Worm (Caenorhabditis elegans) whole organism, early embryonic: ENCODE data around the gene gcy-22.

Experiments
- B0310.2 ChIP-seq: sonication (generic microtip); optimal IDR thresholded peaks from 2 replicates; lab custom pipeline; 2016; ENCODE audit warnings: mild to moderate bottlenecking, missing genetic modification characterization, missing compliant biosample characterization
- aly-1 ChIP-seq: sonication (generic microtip); optimal IDR thresholded peaks from 2 replicates; lab custom pipeline; 2016; ENCODE audit warnings: missing genetic modification characterization, missing compliant biosample characterization
- ama-1 ChIP-seq: fragments of 150-350 bp; optimal IDR thresholded peaks from 2 replicates; lab custom pipeline; 2014
- ceh-13 ChIP-seq: fragments of 200-800 bp; sonication (Bioruptor generic); optimal IDR thresholded peaks from 2 replicates; lab custom pipeline; 2018; ENCODE audit warnings: mild to moderate bottlenecking, missing genetic modification characterization, missing compliant biosample characterization
- ceh-36 ChIP-seq: sonication (generic microtip); optimal IDR thresholded peaks from 2 replicates; lab custom pipeline; 2016; ENCODE audit warnings: missing genetic modification characterization, inconsistent platforms, missing compliant biosample characterization
- ets-7 ChIP-seq: sonication (generic microtip); optimal IDR thresholded peaks from 2 replicates; lab custom pipeline; 2016; ENCODE audit warnings: missing genotype, missing genetic modification characterization, missing compliant biosample characterization
- flt-1 ChIP-seq: fragments of 200-800 bp; sonication (Bioruptor generic); IDR thresholded peaks from 2 replicates; pipeline ENCODE4 v1.3.6; 2022; ENCODE audit warnings: missing genetic modification characterization, missing compliant biosample characterization
- hmbx-1 ChIP-seq: sonication (generic microtip); optimal IDR thresholded peaks from 2 replicates; lab custom pipeline; 2016; ENCODE audit warnings: mild to moderate bottlenecking, missing genetic modification characterization, missing compliant biosample characterization
- scrt-1 ChIP-seq: fragments of 200-800 bp; sonication (Bioruptor generic); IDR thresholded peaks from 2 replicates; pipeline ENCODE4 v1.3.6; 2022; ENCODE audit warnings: missing genetic modification characterization, missing compliant biosample characterization
- sea-1 ChIP-seq: fragments of 200-800 bp; sonication (Bioruptor generic); conservative IDR thresholded peaks from 2 replicates; pipeline ENCODE4 v1.3.6; 2022; ENCODE audit warnings: missing genetic modification characterization, missing compliant biosample characterization
- tbx-11 ChIP-seq: fragments of 200-800 bp; sonication (Bioruptor generic); IDR thresholded peaks from 2 replicates; pipeline ENCODE4 v1.3.6; 2022; ENCODE audit warnings: missing genetic modification characterization, missing compliant biosample characterization
- tbx-37 ChIP-seq: fragments of 200-800 bp; sonication (Bioruptor generic); conservative IDR thresholded peaks from 2 replicates; pipeline ENCODE4 v1.3.6; 2022; ENCODE audit warnings: missing genetic modification reagents, missing genetic modification characterization, missing compliant biosample characterization
- tra-4 ChIP-seq: sonication (generic microtip); optimal IDR thresholded peaks from 2 replicates; lab custom pipeline; 2017; ENCODE audit warnings: missing genetic modification characterization, missing compliant biosample characterization

DNA sequence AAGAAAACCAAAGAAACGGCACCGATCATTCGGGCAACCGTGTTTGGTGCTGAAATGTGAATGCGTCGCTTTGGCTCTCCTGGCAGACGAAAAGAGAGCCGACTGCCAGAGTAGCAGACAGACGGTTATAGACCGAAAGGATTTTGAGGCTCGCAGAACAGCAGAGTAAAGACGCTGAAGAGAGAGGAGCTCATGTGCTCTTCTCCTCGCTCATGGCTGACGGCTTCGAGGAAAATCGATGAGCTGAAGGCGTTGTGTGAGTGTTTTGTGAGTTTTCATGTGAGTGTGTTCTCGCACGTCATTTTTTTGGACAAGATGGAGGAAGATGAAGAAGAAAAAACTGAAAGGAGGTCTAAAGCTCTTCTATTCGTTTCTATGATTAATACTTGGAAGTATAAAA is 4.0 kb upstream of the gcy-22 start, which contains the start of gene sbt-1:
- no peak for TF ChIP-seq ama-1 (lab: Kevin White, UChicago)
- no peak for TF ChIP-seq tbx-11 (GFP tag; lab: Robert Waterston, UW)
- no peak for TF ChIP-seq aly-1 (tag; lab: Kevin White, UChicago)
- no peak for TF ChIP-seq flt-1 (GFP tag; lab: Robert Waterston, UW)
- TF ChIP-seq sea-1 (GFP tag; lab: Robert Waterston, UW) = no peak
- TF ChIP-seq ceh-13 (GFP tag; lab: Kevin White, UChicago) = no peak
- no peak for TF ChIP-seq ets-7 (tag; lab: Kevin White, UChicago)
- no peak for TF ChIP-seq B0310.2 (tag; lab: Kevin White, UChicago)
- no peak for TF ChIP-seq ceh-36
- no peak for TF ChIP-seq tra-4 (tag; lab: Kevin White, UChicago)
- no peak for TF ChIP-seq hmbx-1 (tag; lab: Kevin White, UChicago)
- no peak for TF ChIP-seq scrt-1
- no peak for TF ChIP-seq tbx-37 (GFP tag; lab: Robert Waterston, UW)
